Worm (Caenorhabditis elegans): Measurements from ENCODE around the gene C07B5.4.

Gene C07B5.4

DNA sequence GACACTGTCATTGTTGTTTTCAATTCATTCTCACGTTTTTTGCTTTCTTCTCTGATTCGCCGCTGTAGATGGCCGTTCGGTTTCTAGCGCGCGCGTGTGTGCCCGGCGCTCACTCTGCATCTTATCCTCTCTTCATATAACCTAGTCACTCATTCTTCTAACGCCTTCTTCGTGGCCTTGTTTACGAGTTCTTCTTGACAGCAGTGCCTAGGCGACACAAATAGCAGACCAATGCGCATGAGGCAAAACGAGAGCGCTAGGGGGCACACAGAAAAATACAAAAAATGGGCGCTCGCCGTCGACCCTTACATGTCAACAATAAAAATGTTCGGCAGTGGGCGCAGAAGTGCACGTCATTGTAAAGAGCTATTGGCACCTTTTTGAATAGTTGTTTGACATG is 21.7 kb downstream of the C07B5.4 start (continued):
- TF ChIP-seq nfyb-1 (GFP tag; IDR thresholded peaks at IDR 0.05) = peak; percentile 46; the same call in 1 of the 2 replicates
- no peak for TF ChIP-seq F52B5.7 (tag; optimal IDR thresholded peaks at IDR 0.05)
- TF ChIP-seq cebp-2 (GFP tag; IDR thresholded peaks at IDR 0.05) = no peak
- TF ChIP-seq pha-4 (tag; optimal IDR thresholded peaks at IDR 0.05) = peak; percentile 19
- TF ChIP-seq attf-5 (GFP tag; optimal IDR thresholded peaks at IDR 0.05) = peak; percentile 60
- peak; percentile 32 for TF ChIP-seq somi-1 (GFP tag; optimal IDR thresholded peaks at IDR 0.05)
- peak; percentile 88 for TF ChIP-seq zfh-2 (GFP tag; conservative IDR thresholded peaks at IDR 0.05)
- no peak for TF ChIP-seq unc-130 (GFP tag; optimal IDR thresholded peaks at IDR 0.05)
- 0 out of 2 replicates have a peak, but pooled peaks have one; percentile 38 for TF ChIP-seq C06A6.2 (GFP tag; conservative IDR thresholded peaks at IDR 0.05)
- no peak for TF ChIP-seq mes-4 (tag; optimal IDR thresholded peaks at IDR 0.05)
- 0 out of 2 replicates have a peak, but pooled peaks have one; percentile 12 for TF ChIP-seq cebp-1 (GFP tag; IDR thresholded peaks at IDR 0.05)
- TF ChIP-seq cebp-1 (tag; optimal IDR thresholded peaks at IDR 0.05) = peak; percentile 66
- TF ChIP-seq chd-7 (tag; optimal IDR thresholded peaks at IDR 0.05) = peak; percentile 27
- peak; percentile 88 for TF ChIP-seq nhr-80 (tag; optimal IDR thresholded peaks at IDR 0.05)
- TF ChIP-seq madf-6 (GFP tag; IDR thresholded peaks at IDR 0.05) = no peak
- 0 out of 2 replicates have a peak, but pooled peaks have one; percentile 18 for TF ChIP-seq lir-1 (GFP tag; conservative IDR thresholded peaks at IDR 0.05)
- peak; percentile 33 for TF ChIP-seq unc-62 (GFP tag; optimal IDR thresholded peaks at IDR 0.05)
- TF ChIP-seq lin-40 (tag; optimal IDR thresholded peaks at IDR 0.05) = peak; percentile 54
- 0 out of 2 replicates have a peak, but pooled peaks have one; percentile 41 for TF ChIP-seq B0336.3 (GFP tag; IDR thresholded peaks at IDR 0.05)
- TF ChIP-seq K11D2.4 (GFP tag; IDR thresholded peaks at IDR 0.05) = peak; percentile 52; the same call in 1 of the 2 replicates
- TF ChIP-seq ceh-27 (GFP tag; optimal IDR thresholded peaks at IDR 0.05) = peak; percentile 65
- TF ChIP-seq atf-7 (tag; optimal IDR thresholded peaks at IDR 0.05) = peak; percentile 56

DNA sequence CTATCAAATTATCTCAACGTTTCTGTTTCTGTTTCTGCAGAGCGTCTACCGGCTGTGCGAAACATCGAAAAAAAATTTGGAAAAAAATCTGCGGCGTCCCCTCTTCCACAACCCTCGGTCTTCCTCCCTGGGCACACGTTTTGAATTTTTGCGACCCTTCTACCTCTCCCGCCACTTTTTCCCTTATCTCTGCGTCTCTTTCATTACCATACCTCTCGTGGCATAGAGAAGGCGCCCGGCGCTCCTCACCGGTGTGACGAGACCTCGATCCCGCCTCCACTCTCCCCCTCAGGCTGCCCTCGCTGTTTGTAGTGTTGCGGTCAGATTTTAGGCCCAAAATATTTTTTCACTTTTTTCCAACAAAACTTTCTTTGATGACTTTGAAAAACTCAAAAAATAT is 22.9 kb downstream of the C07B5.4 start:
- TF ChIP-seq athp-1 (tag; optimal IDR thresholded peaks at IDR 0.05) = no peak
- TF ChIP-seq lin-40 (tag; optimal IDR thresholded peaks at IDR 0.05) = peak; percentile 30
- TF ChIP-seq fkh-3 (tag; optimal IDR thresholded peaks at IDR 0.05) = no peak
- TF ChIP-seq hmg-1.2 (GFP tag; IDR thresholded peaks at IDR 0.05) = peak; percentile 53
- TF ChIP-seq zfh-2 (GFP tag; conservative IDR thresholded peaks at IDR 0.05) = peak; percentile 92
- TF ChIP-seq snpc-3.4 (tag; optimal IDR thresholded peaks at IDR 0.05) = no peak
- TF ChIP-seq C17E4.6 (GFP tag; IDR thresholded peaks at IDR 0.05) = no peak
- no peak for TF ChIP-seq madf-10 (tag; optimal IDR thresholded peaks at IDR 0.05)
- TF ChIP-seq nfyb-1 (GFP tag; IDR thresholded peaks at IDR 0.05) = 0 out of 2 replicates have a peak, but pooled peaks have one; percentile 26
- TF ChIP-seq hlh-12 (tag; optimal IDR thresholded peaks at IDR 0.05) = no peak
- TF ChIP-seq T26A5.8 (tag; optimal IDR thresholded peaks at IDR 0.05) = no peak
- TF ChIP-seq ekl-4 (GFP tag; IDR thresholded peaks at IDR 0.05) = no peak
- no peak for TF ChIP-seq lin-26 (GFP tag; IDR thresholded peaks at IDR 0.05)
- TF ChIP-seq lir-1 (GFP tag; conservative IDR thresholded peaks at IDR 0.05) = no peak
- no peak for TF ChIP-seq nhr-90 (tag; optimal IDR thresholded peaks at IDR 0.05)
- TF ChIP-seq F57A8.1 (GFP tag; optimal IDR thresholded peaks at IDR 0.05) = no peak
- TF ChIP-seq cebp-1 (GFP tag; IDR thresholded peaks at IDR 0.05) = no peak
- peak; percentile 4 for TF ChIP-seq cebp-1 (tag; optimal IDR thresholded peaks at IDR 0.05)
- TF ChIP-seq attf-5 (GFP tag; optimal IDR thresholded peaks at IDR 0.05) = peak; percentile 4
- peak; percentile 37 for TF ChIP-seq nhr-80 (tag; optimal IDR thresholded peaks at IDR 0.05)
- no peak for TF ChIP-seq hmg-20 (GFP tag; IDR thresholded peaks at IDR 0.05)
- no peak for TF ChIP-seq akir-1 (GFP tag; optimal IDR thresholded peaks at IDR 0.05)
- TF ChIP-seq egrh-3 (GFP tag; IDR thresholded peaks at IDR 0.05) = peak; percentile 77
- no peak for TF ChIP-seq snpc-4 (GFP tag; optimal IDR thresholded peaks at IDR 0.05)
- peak in 1 of 4 experiments; percentile 7 for TF ChIP-seq snpc-4 (tag; optimal IDR thresholded peaks at IDR 0.05)
- TF ChIP-seq mxl-1 (tag; optimal IDR thresholded peaks at IDR 0.05) = no peak

Data from whole organism, young adult.